Worm (Caenorhabditis elegans): Measurements from ENCODE around the gene F26D10.13.
A peak's percentile ranks its signal among the peaks of the same experiment; 100 is the strongest.
"Not testable (repeated sequence)": the region's sequence is repeated elsewhere in the genome, so short reads cannot be mapped to it uniquely, and the experiment has no call there.

F26D10.13 gene

DNA sequence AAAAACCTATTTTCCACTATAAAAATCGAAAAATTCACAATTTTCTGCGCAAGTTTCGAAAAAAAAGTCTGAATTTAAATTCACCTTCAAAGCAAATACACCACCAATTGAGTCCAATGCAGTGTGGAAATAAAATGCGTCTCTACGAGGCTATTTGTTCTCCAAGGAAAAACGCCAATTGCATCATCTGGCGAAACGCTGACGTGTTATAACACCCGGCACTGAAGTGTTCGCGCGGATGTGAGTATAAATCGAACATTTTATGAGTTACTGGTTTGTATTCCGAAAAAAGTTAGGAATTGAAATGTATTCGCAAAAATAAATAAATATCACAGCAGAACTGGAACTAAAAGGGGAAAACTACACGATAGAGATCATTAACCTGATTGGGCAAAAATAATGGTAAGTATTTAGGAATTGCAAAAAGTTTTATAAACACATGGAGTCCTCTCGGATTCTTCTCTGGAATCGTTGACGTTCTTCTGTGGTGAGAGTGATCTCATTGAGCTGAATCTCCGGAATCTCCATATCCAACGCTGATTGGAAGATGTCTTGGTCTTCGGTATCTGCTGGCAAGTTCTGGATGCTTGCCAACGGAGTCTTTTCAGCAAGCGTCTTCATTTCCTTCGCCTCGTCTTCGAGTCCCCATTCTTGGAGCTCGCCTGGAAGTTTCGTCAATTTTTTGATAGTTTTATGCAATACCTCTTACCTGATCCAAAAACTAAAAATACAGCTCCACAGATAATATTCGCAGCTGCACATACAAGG is 23.5 kb upstream of the F26D10.13 start, which contains the start of gene zipt-7.1:
Gene zipt-7.1 (minus strand): TSS at position 232 of the 768 bp plus-strand sequence.
- TF ChIP-seq xbp-1 (tag; optimal IDR thresholded peaks at IDR 0.05) (peak; percentile 58), tlp-1 (tag; optimal IDR thresholded peaks at IDR 0.05) (no peak), efl-1 (optimal IDR thresholded peaks at IDR 0.05) (no peak), efl-1 (GFP tag; optimal IDR thresholded peaks at IDR 0.05 in 1 of 2) (peak in 1 of 2 experiments; percentile 57)

DNA sequence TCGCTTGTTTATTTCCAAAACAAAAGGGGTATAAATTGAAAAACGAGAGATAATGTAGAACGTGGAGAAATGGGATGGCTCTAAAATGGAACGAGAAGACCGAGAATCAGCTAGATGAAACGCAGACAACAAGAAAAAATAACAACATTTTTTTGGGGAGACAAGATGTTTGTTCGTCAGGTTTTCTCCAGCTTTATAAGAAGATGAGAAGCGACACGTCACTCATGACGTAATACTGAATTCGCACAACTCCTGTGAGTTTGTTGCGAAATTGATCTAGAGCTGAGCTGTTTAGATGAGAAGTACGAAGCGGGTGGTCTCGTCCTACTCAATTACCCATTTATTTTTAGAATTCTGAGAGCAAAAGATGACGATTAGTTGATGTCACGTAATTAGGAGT is 20.6 kb upstream of the F26D10.13 start:
- peak; percentile 11 for TF ChIP-seq snu-23 (GFP tag; optimal IDR thresholded peaks at IDR 0.05)
- TF ChIP-seq unc-98 (GFP tag; IDR thresholded peaks at IDR 0.05): no peak
- TF ChIP-seq pqm-1 (tag; optimal IDR thresholded peaks at IDR 0.05): no peak
- TF ChIP-seq fkh-10 (GFP tag; optimal IDR thresholded peaks at IDR 0.05): no peak
- TF ChIP-seq lsy-2 (tag; optimal IDR thresholded peaks at IDR 0.05): peak in 1 of 2 experiments; percentile 59
- TF ChIP-seq dsc-1 (tag; optimal IDR thresholded peaks at IDR 0.05): peak; percentile 9
- TF ChIP-seq nhr-71 (tag; optimal IDR thresholded peaks at IDR 0.05): peak; percentile 67
- TF ChIP-seq aha-1 (tag; optimal IDR thresholded peaks at IDR 0.05): no peak
- TF ChIP-seq fkh-8 (tag; optimal IDR thresholded peaks at IDR 0.05): peak; percentile 40
- no peak for TF ChIP-seq elt-3 (tag; optimal IDR thresholded peaks at IDR 0.05)
- TF ChIP-seq xbp-1 (tag; optimal IDR thresholded peaks at IDR 0.05): peak; percentile 53
- TF ChIP-seq ceh-88 (GFP tag; IDR thresholded peaks at IDR 0.05): no peak
- peak in 1 of 2 experiments; percentile 1 for TF ChIP-seq efl-1 (optimal IDR thresholded peaks at IDR 0.05)
- TF ChIP-seq efl-1 (GFP tag; optimal IDR thresholded peaks at IDR 0.05 in 1 of 2): no peak
- no peak for TF ChIP-seq mdl-1 (tag; optimal IDR thresholded peaks at IDR 0.05)
- TF ChIP-seq unc-86 (tag; optimal IDR thresholded peaks at IDR 0.05): peak; percentile 41
- TF ChIP-seq mef-2 (tag; optimal IDR thresholded peaks at IDR 0.05): peak; percentile 63
- peak; percentile 42 for TF ChIP-seq nhr-47 (tag; optimal IDR thresholded peaks at IDR 0.05)
- TF ChIP-seq tbx-2 (tag; optimal IDR thresholded peaks at IDR 0.05): peak; percentile 29
- TF ChIP-seq lin-35 (GFP tag; optimal IDR thresholded peaks at IDR 0.05): peak in 1 of 2 experiments; percentile 4
- TF ChIP-seq egl-13 (tag; optimal IDR thresholded peaks at IDR 0.05): peak; percentile 65
- TF ChIP-seq ceh-82 (tag; optimal IDR thresholded peaks at IDR 0.05): peak in 2 of 3 experiments; percentile 5 to 37
- TF ChIP-seq lin-14 (GFP tag; optimal IDR thresholded peaks at IDR 0.05): peak; percentile 76

DNA sequence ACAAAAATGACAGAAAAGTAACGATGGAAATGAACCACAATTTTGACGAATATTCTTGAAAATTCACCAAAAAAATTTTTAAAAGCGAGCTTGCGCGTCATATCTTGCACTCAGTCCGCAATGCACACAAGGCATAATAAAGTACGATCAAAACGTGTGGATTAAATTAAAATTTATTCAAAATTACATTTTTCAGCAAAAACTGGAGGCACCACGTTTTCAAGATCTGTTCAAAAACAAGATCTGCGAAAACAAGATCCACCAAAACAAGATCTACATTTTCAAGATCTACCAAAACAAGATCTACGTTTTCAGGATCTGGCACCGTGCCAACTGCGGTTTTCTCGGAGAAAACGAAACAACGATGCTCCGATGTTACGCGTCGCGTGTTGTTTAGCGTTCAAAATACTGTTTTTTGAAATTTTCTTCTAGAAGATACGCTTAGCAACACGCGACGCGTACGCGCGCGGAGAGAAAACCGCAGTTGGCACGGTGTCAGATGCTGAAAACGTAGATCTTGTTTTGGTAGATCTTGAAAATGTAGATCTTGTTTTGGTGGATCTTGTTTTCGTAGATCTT is 20.0 kb upstream of the F26D10.13 start:
- peak in 1 of 2 experiments; percentile 23 for TF ChIP-seq efl-1 (optimal IDR thresholded peaks at IDR 0.05)
- TF ChIP-seq efl-1 (GFP tag; optimal IDR thresholded peaks at IDR 0.05 in 1 of 2): not testable (repeated sequence)
- peak; percentile 3 for TF ChIP-seq F16B12.6 (tag; optimal IDR thresholded peaks at IDR 0.05)

DNA sequence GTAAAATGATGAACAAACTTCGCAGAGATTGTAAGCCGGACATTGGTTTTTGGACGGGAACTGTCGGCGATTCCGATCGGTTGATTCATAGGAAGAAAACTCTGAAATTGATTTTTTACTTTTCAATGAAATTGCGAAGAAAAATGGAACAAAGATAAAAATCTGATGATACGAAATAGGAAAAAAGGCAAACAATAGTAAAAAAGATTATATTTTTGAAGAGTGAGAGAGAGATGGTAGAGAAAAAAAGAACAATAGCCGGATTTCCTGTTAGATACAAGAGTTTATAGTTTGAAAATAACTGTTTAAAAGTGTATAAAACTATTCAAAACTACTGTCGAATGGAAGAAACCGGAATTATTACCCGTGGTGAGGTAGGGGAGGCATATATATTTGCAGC is 19.5 kb upstream of the F26D10.13 start, which contains the start of gene nra-1:
Gene nra-1 (minus strand): TSS at position 101 of the 400 bp plus-strand sequence.
- TF ChIP-seq lin-35 (GFP tag; optimal IDR thresholded peaks at IDR 0.05): no peak
- no peak for TF ChIP-seq ceh-82 (tag; optimal IDR thresholded peaks at IDR 0.05)
- TF ChIP-seq ets-5 (GFP tag; IDR thresholded peaks at IDR 0.05): no peak
- TF ChIP-seq ztf-11 (tag; optimal IDR thresholded peaks at IDR 0.05): no peak
- no peak for TF ChIP-seq lin-14 (GFP tag; optimal IDR thresholded peaks at IDR 0.05)
- TF ChIP-seq Y116A8C.19 (tag; optimal IDR thresholded peaks at IDR 0.05; ENCODE audit: borderline replicate concordance): no peak
- no peak for TF ChIP-seq mef-2 (tag; optimal IDR thresholded peaks at IDR 0.05)
- TF ChIP-seq ces-1 (GFP tag; optimal IDR thresholded peaks at IDR 0.05): no peak
- no peak for TF ChIP-seq ama-1 (optimal IDR thresholded peaks at IDR 0.05)
- TF ChIP-seq nhr-90 (tag; optimal IDR thresholded peaks at IDR 0.05; ENCODE audit: poor library complexity): no peak
